Worm (Caenorhabditis elegans) whole organism, L3 larva: ENCODE results near the gene mpz-1.

Experiments used
- ZK546.5 ChIP-seq: sonication (generic microtip); optimal IDR thresholded peaks from 2 replicates; lab custom pipeline; 2017; ENCODE audit warnings: missing biosample characterization, missing genetic modification characterization
- aly-2 ChIP-seq: fragments of 150-350 bp; optimal IDR thresholded peaks from 2 replicates; lab custom pipeline; 2014; ENCODE audit warnings: missing biosample characterization, missing genetic modification characterization
- ceh-16 ChIP-seq: sonication (generic microtip); optimal IDR thresholded peaks from 2 replicates; lab custom pipeline; 2017; ENCODE audit warnings: missing biosample characterization, missing genetic modification characterization
- ceh-28 ChIP-seq: fragments of 150-350 bp; optimal IDR thresholded peaks from 2 replicates; lab custom pipeline; 2014; ENCODE audit warnings: missing biosample characterization, missing genetic modification reagents, missing genetic modification characterization
- ceh-82 ChIP-seq: fragments of 150-350 bp; optimal IDR thresholded peaks from 2 replicates; lab custom pipeline; 2014; ENCODE audit warnings: missing biosample characterization, missing genetic modification characterization
- ceh-9 ChIP-seq: sonication (generic microtip); optimal IDR thresholded peaks from 2 replicates; lab custom pipeline; 2018; ENCODE audit warnings: missing biosample characterization, missing genetic modification characterization
- daf-12 ChIP-seq: fragments of 150-350 bp; optimal IDR thresholded peaks from 2 replicates; lab custom pipeline; 2014; ENCODE audit warnings: missing biosample characterization, missing genetic modification reagents, missing genetic modification characterization
- egl-5 ChIP-seq: fragments of 150-350 bp; optimal IDR thresholded peaks from 2 replicates; lab custom pipeline; 2017; ENCODE audit warnings: missing biosample characterization, missing genetic modification reagents, missing genetic modification characterization, inconsistent platforms
- elt-2 ChIP-seq: sonication (generic microtip); optimal IDR thresholded peaks from 2 replicates; lab custom pipeline; 2016; ENCODE audit warnings: missing genetic modification reagents, mild to moderate bottlenecking, missing genetic modification characterization, missing compliant biosample characterization
- eor-1 ChIP-seq, 2 experiments: fragments of 150-350 bp; optimal IDR thresholded peaks; 2 replicates each; lab custom pipeline; 2014 to 2018; ENCODE audit warnings: missing biosample characterization in 2 of 2, missing genetic modification characterization in 2 of 2
- fkh-10 ChIP-seq: sonication (generic microtip); optimal IDR thresholded peaks from 2 replicates; lab custom pipeline; 2017; ENCODE audit warnings: missing biosample characterization, missing genetic modification reagents, missing genetic modification characterization
- fkh-2 ChIP-seq: fragments of 150-350 bp; optimal IDR thresholded peaks from 2 replicates; lab custom pipeline; 2014; ENCODE audit warnings: missing biosample characterization, missing genetic modification reagents, missing genetic modification characterization
- hmg-11 ChIP-seq: sonication (generic microtip); optimal IDR thresholded peaks from 2 replicates; lab custom pipeline; 2016; ENCODE audit warnings: missing genetic modification characterization, missing compliant biosample characterization
- jun-1 ChIP-seq: fragments of 150-350 bp; optimal IDR thresholded peaks from 2 replicates; lab custom pipeline; 2014; ENCODE audit warnings: missing biosample characterization, missing genetic modification reagents, missing genetic modification characterization
- lin-15B ChIP-seq: fragments of 150-350 bp; optimal IDR thresholded peaks from 2 replicates; lab custom pipeline; 2014; ENCODE audit warnings: missing biosample characterization, missing genetic modification characterization
- mml-1 ChIP-seq: fragments of 150-350 bp; sonication (generic microtip); optimal IDR thresholded peaks from 3 replicates; lab custom pipeline; 2014; ENCODE audit warnings: missing biosample characterization, missing genetic modification characterization
- nfya-1 ChIP-seq: sonication (generic microtip); optimal IDR thresholded peaks from 2 replicates; lab custom pipeline; 2017; ENCODE audit warnings: missing genetic modification characterization, mild to moderate bottlenecking, missing compliant biosample characterization, antibody characterized with exemption, moderate library complexity; ENCODE audit not compliant: insufficient read depth
- nhr-11 ChIP-seq: fragments of 150-350 bp; optimal IDR thresholded peaks from 2 replicates; lab custom pipeline; 2014; ENCODE audit warnings: missing biosample characterization, missing genetic modification characterization
- nhr-12 ChIP-seq: fragments of 150-350 bp; optimal IDR thresholded peaks from 2 replicates; lab custom pipeline; 2014; ENCODE audit warnings: missing biosample characterization, missing genetic modification characterization
- nhr-23 ChIP-seq: fragments of 150-350 bp; optimal IDR thresholded peaks from 2 replicates; lab custom pipeline; 2014; ENCODE audit warnings: missing biosample characterization, missing genetic modification reagents, missing genetic modification characterization
- nhr-237 ChIP-seq: fragments of 150-350 bp; optimal IDR thresholded peaks from 2 replicates; lab custom pipeline; 2014; ENCODE audit warnings: missing biosample characterization, missing genetic modification characterization
- nhr-25 ChIP-seq: sonication (generic microtip); optimal IDR thresholded peaks from 2 replicates; lab custom pipeline; 2017; ENCODE audit warnings: missing biosample characterization, missing genetic modification characterization
- nhr-43 ChIP-seq: sonication (generic microtip); optimal IDR thresholded peaks from 2 replicates; lab custom pipeline; 2016; ENCODE audit warnings: mild to moderate bottlenecking, missing genetic modification characterization, missing compliant biosample characterization; ENCODE audit not compliant: poor library complexity, severe bottlenecking
- nhr-76 ChIP-seq: fragments of 150-350 bp; sonication (generic microtip); optimal IDR thresholded peaks from 5 replicates; lab custom pipeline; 2014; ENCODE audit warnings: missing biosample characterization, missing genetic modification characterization
- nhr-77 ChIP-seq: fragments of 150-350 bp; optimal IDR thresholded peaks from 2 replicates; lab custom pipeline; 2014; ENCODE audit warnings: missing biosample characterization, missing genetic modification characterization
- pha-4 ChIP-seq: fragments of 150-350 bp; optimal IDR thresholded peaks from 2 replicates; lab custom pipeline; 2014; ENCODE audit warnings: missing biosample characterization, missing genetic modification reagents, missing genetic modification characterization
- pqm-1 ChIP-seq: fragments of 150-350 bp; optimal IDR thresholded peaks from 2 replicates; lab custom pipeline; 2017; ENCODE audit warnings: missing biosample characterization, missing genetic modification characterization, inconsistent platforms
- sea-2 ChIP-seq: fragments of 150-350 bp; sonication (generic microtip); optimal IDR thresholded peaks from 4 replicates; lab custom pipeline; 2014; ENCODE audit warnings: missing biosample characterization, missing genetic modification reagents, missing genetic modification characterization
- snpc-4 ChIP-seq: fragments of 150-350 bp; optimal IDR thresholded peaks from 2 replicates; lab custom pipeline; 2014; ENCODE audit warnings: missing biosample characterization, missing genetic modification characterization
- tbx-2 ChIP-seq: sonication (generic microtip); optimal IDR thresholded peaks from 2 replicates; lab custom pipeline; 2016; ENCODE audit warnings: mild to moderate bottlenecking, missing genetic modification characterization, missing compliant biosample characterization
- unc-62 ChIP-seq: fragments of 150-350 bp; sonication (generic microtip); optimal IDR thresholded peaks from 4 replicates; lab custom pipeline; 2014; ENCODE audit warnings: missing biosample characterization, missing genetic modification reagents, missing genetic modification characterization
- ztf-11 ChIP-seq: fragments of 150-350 bp; optimal IDR thresholded peaks from 2 replicates; lab custom pipeline; 2014; ENCODE audit warnings: missing biosample characterization, missing genetic modification characterization
- ztf-4 ChIP-seq: fragments of 150-350 bp; optimal IDR thresholded peaks from 2 replicates; lab custom pipeline; 2014; ENCODE audit warnings: missing biosample characterization, missing genetic modification characterization

mpz-1 gene

DNA sequence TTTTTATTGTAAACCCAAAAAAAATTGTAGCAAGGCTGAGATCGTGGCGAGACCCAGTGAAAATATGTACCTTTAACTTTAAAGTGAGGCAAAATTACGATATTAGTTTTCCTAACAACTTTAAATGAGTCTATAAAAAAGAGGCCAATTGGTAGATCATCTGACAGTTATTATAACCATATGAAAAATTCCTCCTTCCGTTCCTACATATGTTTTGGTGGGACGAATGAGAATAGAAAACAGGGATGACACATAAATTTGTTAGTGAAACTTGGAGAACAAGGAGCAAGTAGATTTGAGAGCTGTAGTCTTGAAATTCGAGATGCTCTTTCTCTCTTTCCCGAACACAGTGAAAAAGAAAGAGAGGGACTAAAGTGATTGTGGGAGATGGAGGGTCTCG, 12.7 kb downstream of the mpz-1 start:
- TF ChIP-seq pha-4 (no peak), unc-62 (GFP tag; lab: Kevin White, UChicago) (no peak), sea-2 (GFP tag; lab: Kevin White, UChicago) (no peak), ztf-11 (tag; lab: Kevin White, UChicago) (no peak), nhr-237 (tag; lab: Kevin White, UChicago) (no peak), lin-15B (tag; lab: Kevin White, UChicago) (no peak), ztf-4 (tag; lab: Kevin White, UChicago) (no peak), nhr-25 (no peak), nhr-11 (no peak), nhr-76 (tag; lab: Kevin White, UChicago) (no peak), nhr-77 (no peak), pqm-1 (no peak), nfya-1 (no peak), mml-1 (tag; lab: Kevin White, UChicago) (no peak)

DNA sequence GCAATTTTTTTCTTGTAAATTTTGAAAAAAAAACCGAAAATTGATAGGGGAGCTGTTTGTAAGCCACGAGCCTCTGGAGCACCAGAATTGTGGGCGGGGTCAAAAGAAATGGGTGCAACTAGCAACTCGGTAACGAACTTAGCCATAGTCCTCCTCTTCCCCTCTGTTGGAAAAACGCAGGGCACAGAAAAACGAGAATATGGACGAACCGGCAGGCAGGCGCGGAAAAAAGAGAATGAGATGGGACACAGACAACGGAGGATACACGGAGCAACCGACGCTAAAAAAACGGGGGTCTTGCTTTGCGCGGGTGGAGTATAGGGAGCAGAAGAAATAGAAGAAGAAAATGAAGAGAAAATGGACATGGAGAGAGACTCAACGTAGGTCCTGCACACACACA, 16.3 kb downstream of the mpz-1 start:
- peak; percentile 2 for TF ChIP-seq hmg-11 (tag; lab: Kevin White, UChicago)
- no peak for TF ChIP-seq aly-2 (tag; lab: Kevin White, UChicago)
- no peak for TF ChIP-seq fkh-10 (GFP tag; lab: Kevin White, UChicago)
- TF ChIP-seq snpc-4 (tag; lab: Kevin White, UChicago), result peak; percentile 25

DNA sequence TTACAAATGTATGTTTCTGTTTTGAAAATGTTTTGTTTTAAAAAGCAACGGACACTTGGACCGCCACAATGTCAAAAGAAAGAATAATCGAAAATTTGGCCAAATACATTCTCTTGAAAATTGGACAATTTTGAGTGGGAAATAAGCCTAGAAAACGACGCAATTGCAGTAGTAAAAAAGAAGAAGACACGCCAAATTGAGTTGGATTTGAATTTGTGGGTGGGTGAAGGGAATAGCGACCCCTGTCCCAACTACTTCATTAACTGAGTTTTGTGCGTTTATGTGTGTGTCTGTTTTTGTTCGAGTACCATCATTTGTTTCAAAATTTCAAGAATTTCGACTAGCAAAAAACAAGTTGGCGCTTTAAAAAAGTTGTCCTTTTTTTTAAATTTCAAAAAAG, 17.1 kb downstream of the mpz-1 start:
- TF ChIP-seq nfya-1, result no peak
- no peak for TF ChIP-seq nhr-43
- no peak for TF ChIP-seq daf-12 (tag; lab: Kevin White, UChicago)
- no peak for TF ChIP-seq sea-2 (GFP tag; lab: Kevin White, UChicago)

DNA sequence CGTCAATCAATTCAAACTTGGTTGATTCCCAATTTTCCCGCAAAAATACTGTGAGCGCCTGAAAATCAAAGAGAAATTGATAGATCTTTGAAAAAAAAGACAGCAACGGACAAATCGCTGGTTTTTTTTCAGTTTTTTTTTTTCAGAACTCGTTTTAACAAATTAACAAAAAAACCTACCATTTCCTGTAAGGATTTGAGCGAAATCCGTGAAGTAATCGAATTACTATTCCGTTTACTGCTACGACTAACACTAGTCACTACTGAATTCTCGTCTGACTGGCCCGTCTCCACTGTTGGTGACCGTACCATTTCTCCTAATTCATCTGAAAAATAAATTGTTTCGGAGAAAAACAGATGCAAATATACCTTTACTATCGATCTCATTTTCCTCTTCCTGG, 18.5 kb downstream of the mpz-1 start:
- TF ChIP-seq nhr-11, result no peak
- no peak for TF ChIP-seq nhr-43
- TF ChIP-seq tbx-2 (tag; lab: Kevin White, UChicago), result no peak
- TF ChIP-seq fkh-2 (tag; lab: Kevin White, UChicago), result no peak
- TF ChIP-seq elt-2 (tag; lab: Kevin White, UChicago), result no peak
- no peak for TF ChIP-seq ceh-28 (tag; lab: Kevin White, UChicago)
- no peak for TF ChIP-seq nhr-23 (tag; lab: Kevin White, UChicago)
- no peak for TF ChIP-seq eor-1 (tag; optimal IDR thresholded peaks at IDR 0.05; lab: Kevin White, UChicago)
- no peak for TF ChIP-seq nfya-1
- TF ChIP-seq egl-5 (tag; lab: Kevin White, UChicago), result no peak

DNA sequence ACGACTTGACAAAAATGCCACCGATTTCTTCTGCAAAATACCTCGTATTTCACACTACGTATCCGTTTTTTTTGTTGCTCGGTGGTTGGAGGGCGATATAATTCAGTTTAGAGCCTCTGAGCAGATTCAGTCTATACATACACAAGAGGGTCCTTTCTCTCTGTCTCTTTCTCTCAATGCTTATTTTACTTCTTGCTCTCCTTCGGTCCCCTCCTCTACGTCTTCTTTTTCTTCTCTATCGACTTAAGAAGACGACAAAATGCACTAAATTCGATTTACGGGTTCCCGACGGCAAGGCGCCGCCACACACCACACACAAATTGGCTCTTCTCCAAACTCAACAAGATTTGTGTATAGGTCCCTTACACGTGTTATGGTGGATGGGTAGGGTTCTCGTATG, 19.0 kb downstream of the mpz-1 start:
- TF ChIP-seq ceh-82 (tag; lab: Kevin White, UChicago), result no peak
- TF ChIP-seq ceh-9 (tag; lab: Kevin White, UChicago), result no peak
- peak; percentile 54 for TF ChIP-seq fkh-10 (GFP tag; lab: Kevin White, UChicago)
- TF ChIP-seq ZK546.5 (tag; lab: Kevin White, UChicago), result no peak
- TF ChIP-seq ceh-16 (tag; lab: Kevin White, UChicago), result no peak
- TF ChIP-seq aly-2 (tag; lab: Kevin White, UChicago), result no peak
- no peak for TF ChIP-seq nhr-23 (tag; lab: Kevin White, UChicago)
- TF ChIP-seq elt-2 (tag; lab: Kevin White, UChicago), result no peak
- TF ChIP-seq nhr-12 (tag; lab: Kevin White, UChicago), result no peak
- peak; percentile 38 for TF ChIP-seq nfya-1

- TF ChIP-seq hmg-11 (tag; lab: Kevin White, UChicago), result peak; percentile 33
- TF ChIP-seq jun-1, result no peak
Observed at ce11 chrII:10755455-10755854, 22.5 kb downstream of the mpz-1 start.
